Fruit fly (Drosophila melanogaster) whole organism, prepupa: ENCODE results near the gene CG15130.

Experiments used
- Blimp-1 ChIP-seq: fragments of 200-800 bp; sonication (Bioruptor generic); optimal IDR thresholded peaks from 3 replicates; lab custom pipeline; 2017; ENCODE audit warnings: missing biosample characterization, missing genetic modification characterization, mild to moderate bottlenecking, moderate library complexity, missing genetic modification reagents
- CG10631 ChIP-seq: fragments of 200-800 bp; sonication (Bioruptor generic); optimal IDR thresholded peaks from 2 replicates; lab custom pipeline; 2016; ENCODE audit warnings: missing biosample characterization, missing genetic modification characterization
- CG10669 ChIP-seq: fragments of 200-800 bp; sonication (Bioruptor generic); optimal IDR thresholded peaks from 3 replicates; lab custom pipeline; 2018; ENCODE audit warnings: missing biosample characterization, mild to moderate bottlenecking, missing genetic modification characterization, moderate library complexity
- CG11294 ChIP-seq: fragments of 200-800 bp; sonication (Bioruptor generic); IDR thresholded peaks from 2 replicates; pipeline ENCODE4 v1.3.6; 2022; ENCODE audit warnings: missing biosample characterization, missing genetic modification characterization
- CG11762 ChIP-seq: fragments of 200-800 bp; sonication (Bioruptor generic); optimal IDR thresholded peaks from 3 replicates; lab custom pipeline; 2016; ENCODE audit warnings: missing biosample characterization, missing genetic modification characterization; ENCODE audit not compliant: insufficient read depth
- CG11902 ChIP-seq: fragments of 200-800 bp; sonication (Bioruptor generic); optimal IDR thresholded peaks from 3 replicates; lab custom pipeline; 2016; ENCODE audit warnings: missing biosample characterization, missing genetic modification characterization
- CG1621 ChIP-seq: fragments of 200-800 bp; sonication (Bioruptor generic); optimal IDR thresholded peaks from 3 replicates; lab custom pipeline; 2018; ENCODE audit warnings: missing biosample characterization, mild to moderate bottlenecking, missing genetic modification characterization
- CG16779 ChIP-seq: fragments of 200-800 bp; sonication (Bioruptor generic); optimal IDR thresholded peaks from 3 replicates; lab custom pipeline; 2017; ENCODE audit warnings: missing biosample characterization, mild to moderate bottlenecking, missing genetic modification characterization
- CG3032 ChIP-seq: fragments of 200-800 bp; optimal IDR thresholded peaks from 2 replicates; lab custom pipeline; 2019; ENCODE audit warnings: missing biosample characterization, mild to moderate bottlenecking, missing genetic modification characterization, moderate library complexity
- CG31627 ChIP-seq: fragments of 200-800 bp; sonication (Bioruptor generic); optimal IDR thresholded peaks from 3 replicates; lab custom pipeline; 2016; ENCODE audit warnings: missing biosample characterization, missing genetic modification characterization
- CG32006 ChIP-seq: fragments of 200-800 bp; sonication (Bioruptor generic); optimal IDR thresholded peaks from 3 replicates; lab custom pipeline; 2017; ENCODE audit warnings: missing biosample characterization, mild to moderate bottlenecking, missing genetic modification characterization
- CG34406 ChIP-seq: fragments of 200-800 bp; sonication (Bioruptor generic); optimal IDR thresholded peaks from 3 replicates; lab custom pipeline; 2016; ENCODE audit warnings: missing biosample characterization, missing genetic modification characterization
- CG3919 ChIP-seq: fragments of 200-800 bp; sonication (Bioruptor generic); optimal IDR thresholded peaks from 3 replicates; lab custom pipeline; 2016; ENCODE audit warnings: missing biosample characterization, missing genetic modification characterization
- CG4318 ChIP-seq: fragments of 200-800 bp; sonication (Bioruptor generic); optimal IDR thresholded peaks from 3 replicates; lab custom pipeline; 2017; ENCODE audit warnings: missing biosample characterization, mild to moderate bottlenecking, missing genetic modification characterization
- CG6163 ChIP-seq: fragments of 200-800 bp; sonication (Bioruptor generic); IDR thresholded peaks from 3 replicates; pipeline ENCODE4 v1.3.6; 2022; ENCODE audit warnings: missing biosample characterization, missing genetic modification characterization
- CG6276 ChIP-seq: fragments of 200-800 bp; sonication (Bioruptor generic); optimal IDR thresholded peaks from 2 replicates; lab custom pipeline; 2017; ENCODE audit warnings: missing biosample characterization, mild to moderate bottlenecking, missing genetic modification characterization
- CG6792 ChIP-seq: fragments of 200-800 bp; sonication (Bioruptor generic); optimal IDR thresholded peaks from 3 replicates; lab custom pipeline; 2016; ENCODE audit warnings: missing biosample characterization, missing genetic modification characterization
- CG6808 ChIP-seq: fragments of 200-800 bp; sonication (Bioruptor generic); optimal IDR thresholded peaks from 3 replicates; lab custom pipeline; 2017; ENCODE audit warnings: missing biosample characterization, missing genetic modification characterization, mild to moderate bottlenecking, moderate library complexity, missing genetic modification reagents
- CG6854 ChIP-seq: fragments of 200-800 bp; sonication (Bioruptor generic); optimal IDR thresholded peaks from 2 replicates; lab custom pipeline; 2017; ENCODE audit warnings: missing biosample characterization, mild to moderate bottlenecking, missing genetic modification characterization
- CG7368 ChIP-seq: fragments of 200-800 bp; sonication (Bioruptor generic); optimal IDR thresholded peaks from 3 replicates; lab custom pipeline; 2016; ENCODE audit warnings: missing biosample characterization, missing genetic modification characterization
- CG8119 ChIP-seq: fragments of 200-800 bp; sonication (Bioruptor generic); IDR thresholded peaks from 3 replicates; pipeline ENCODE4 v1.3.6; 2022; ENCODE audit warnings: missing biosample characterization, missing genetic modification characterization
- CG8319 ChIP-seq: fragments of 200-800 bp; sonication (Bioruptor generic); optimal IDR thresholded peaks from 3 replicates; lab custom pipeline; 2016; ENCODE audit warnings: missing biosample characterization, missing genetic modification characterization
- Eip75B ChIP-seq: fragments of 200-800 bp; sonication (Bioruptor generic); optimal IDR thresholded peaks from 3 replicates; lab custom pipeline; 2016; ENCODE audit warnings: missing biosample characterization, missing genetic modification characterization
- Eip78C ChIP-seq: fragments of 200-800 bp; sonication (Bioruptor generic); peaks from one replicate; lab custom pipeline; 2016; ENCODE audit warnings: missing biosample characterization, missing genetic modification characterization
- Eip93F ChIP-seq: fragments of 200-800 bp; sonication (Bioruptor generic); optimal IDR thresholded peaks from 2 replicates; lab custom pipeline; 2016; ENCODE audit warnings: missing biosample characterization, mild to moderate bottlenecking, missing genetic modification characterization
- Ets21C ChIP-seq: fragments of 200-800 bp; sonication (Bioruptor generic); optimal IDR thresholded peaks from 3 replicates; lab custom pipeline; 2016; ENCODE audit warnings: missing biosample characterization, missing genetic modification characterization
- Ets96B ChIP-seq: fragments of 200-800 bp; optimal IDR thresholded peaks from 2 replicates; lab custom pipeline; 2019; ENCODE audit warnings: missing biosample characterization, mild to moderate bottlenecking, missing genetic modification characterization, moderate library complexity
- Hr38 ChIP-seq: sonication (Bioruptor generic); optimal IDR thresholded peaks from 2 replicates; lab custom pipeline; 2016; ENCODE audit warnings: missing biosample characterization, missing genetic modification characterization
- Hr39 ChIP-seq: fragments of 200-800 bp; sonication (Bioruptor generic); optimal IDR thresholded peaks from 2 replicates; lab custom pipeline; 2016; ENCODE audit warnings: missing biosample characterization, missing genetic modification characterization
- Hr4 ChIP-seq: fragments of 200-800 bp; sonication (Bioruptor generic); optimal IDR thresholded peaks from 3 replicates; lab custom pipeline; 2016; ENCODE audit warnings: missing biosample characterization, missing genetic modification characterization
- Lpt ChIP-seq: fragments of 200-800 bp; sonication (Bioruptor generic); optimal IDR thresholded peaks from 3 replicates; lab custom pipeline; 2016; ENCODE audit warnings: missing biosample characterization, missing genetic modification characterization
- OdsH ChIP-seq: fragments of 200-800 bp; sonication (Bioruptor generic); optimal IDR thresholded peaks from 3 replicates; lab custom pipeline; 2016; ENCODE audit warnings: missing biosample characterization, missing genetic modification characterization
- Smox ChIP-seq: fragments of 200-800 bp; sonication (Bioruptor generic); optimal IDR thresholded peaks from 3 replicates; lab custom pipeline; 2016; ENCODE audit warnings: missing biosample characterization, missing genetic modification characterization
- Sox102F ChIP-seq: fragments of 200-800 bp; sonication (Bioruptor generic); optimal IDR thresholded peaks from 2 replicates; lab custom pipeline; 2016; ENCODE audit warnings: missing biosample characterization, mild to moderate bottlenecking, missing genetic modification characterization
- Sox14 ChIP-seq: fragments of 200-800 bp; sonication (Bioruptor generic); optimal IDR thresholded peaks from 3 replicates; lab custom pipeline; 2016; ENCODE audit warnings: missing biosample characterization, missing genetic modification characterization
- Sox15 ChIP-seq: fragments of 200-800 bp; sonication (Bioruptor generic); optimal IDR thresholded peaks from 3 replicates; lab custom pipeline; 2016; ENCODE audit warnings: missing biosample characterization, missing genetic modification characterization
- cyc ChIP-seq: fragments of 200-800 bp; sonication (Bioruptor generic); optimal IDR thresholded peaks from 3 replicates; lab custom pipeline; 2016; ENCODE audit warnings: missing biosample characterization, missing genetic modification characterization
- dac ChIP-seq: fragments of 200-800 bp; sonication (Bioruptor generic); optimal IDR thresholded peaks from 2 replicates; lab custom pipeline; 2017; ENCODE audit warnings: missing biosample characterization, mild to moderate bottlenecking, missing genetic modification characterization
- dsx ChIP-seq: fragments of 200-800 bp; optimal IDR thresholded peaks from 3 replicates; lab custom pipeline; 2019; ENCODE audit warnings: missing biosample characterization, mild to moderate bottlenecking, missing genetic modification characterization, moderate library complexity; ENCODE audit not compliant: poor library complexity, severe bottlenecking
- eg ChIP-seq: fragments of 200-800 bp; sonication (Bioruptor generic); IDR thresholded peaks from 3 replicates; pipeline ENCODE4 v1.3.6; 2022; ENCODE audit warnings: missing biosample characterization, missing genetic modification characterization
- esn ChIP-seq: fragments of 200-800 bp; sonication (Bioruptor generic); optimal IDR thresholded peaks from 2 replicates; lab custom pipeline; 2016; ENCODE audit warnings: missing biosample characterization, mild to moderate bottlenecking, missing genetic modification characterization, moderate library complexity
- fd85E ChIP-seq: fragments of 200-800 bp; sonication (Bioruptor generic); optimal IDR thresholded peaks from 3 replicates; lab custom pipeline; 2016; ENCODE audit warnings: missing biosample characterization, missing genetic modification characterization
- fkh ChIP-seq: fragments of 200-800 bp; sonication (Bioruptor generic); optimal IDR thresholded peaks from 3 replicates; lab custom pipeline; 2017; ENCODE audit warnings: missing biosample characterization, mild to moderate bottlenecking, missing genetic modification characterization, moderate library complexity
- lz ChIP-seq: fragments of 200-800 bp; sonication (Bioruptor generic); optimal IDR thresholded peaks from 3 replicates; lab custom pipeline; 2016; ENCODE audit warnings: missing biosample characterization, missing genetic modification characterization
- net ChIP-seq: fragments of 200-800 bp; sonication (Bioruptor generic); optimal IDR thresholded peaks from 3 replicates; lab custom pipeline; 2016; ENCODE audit warnings: missing biosample characterization, missing genetic modification characterization
- pdm3 ChIP-seq: fragments of 200-800 bp; sonication (Bioruptor generic); optimal IDR thresholded peaks from 3 replicates; lab custom pipeline; 2016; ENCODE audit warnings: missing biosample characterization, missing genetic modification characterization
- spab ChIP-seq: fragments of 200-800 bp; sonication (Bioruptor generic); optimal IDR thresholded peaks from 2 replicates; lab custom pipeline; 2017; ENCODE audit warnings: missing biosample characterization, mild to moderate bottlenecking, missing genetic modification characterization, missing genetic modification reagents
- ss ChIP-seq, 2 experiments: fragments of 200-800 bp; sonication (Bioruptor generic); optimal IDR thresholded peaks; 2 replicates in 1 of 2; 3 replicates in 1 of 2; lab custom pipeline; 2017 to 2018; ENCODE audit warnings: mild to moderate bottlenecking in 2 of 2, missing biosample characterization in 2 of 2, missing genetic modification characterization in 2 of 2, moderate library complexity in 1 of 2
- svp ChIP-seq: fragments of 200-800 bp; sonication (Bioruptor generic); peaks from one replicate; lab custom pipeline; 2016; ENCODE audit warnings: missing biosample characterization, missing genetic modification characterization
- topi ChIP-seq: fragments of 200-800 bp; sonication (Bioruptor generic); optimal IDR thresholded peaks from 3 replicates; lab custom pipeline; 2016; ENCODE audit warnings: missing biosample characterization, missing genetic modification characterization
- vri ChIP-seq: fragments of 200-800 bp; sonication (Bioruptor generic); optimal IDR thresholded peaks from 3 replicates; lab custom pipeline; 2016; ENCODE audit warnings: missing biosample characterization, mild to moderate bottlenecking, missing genetic modification characterization

The CG15130 gene

DNA sequence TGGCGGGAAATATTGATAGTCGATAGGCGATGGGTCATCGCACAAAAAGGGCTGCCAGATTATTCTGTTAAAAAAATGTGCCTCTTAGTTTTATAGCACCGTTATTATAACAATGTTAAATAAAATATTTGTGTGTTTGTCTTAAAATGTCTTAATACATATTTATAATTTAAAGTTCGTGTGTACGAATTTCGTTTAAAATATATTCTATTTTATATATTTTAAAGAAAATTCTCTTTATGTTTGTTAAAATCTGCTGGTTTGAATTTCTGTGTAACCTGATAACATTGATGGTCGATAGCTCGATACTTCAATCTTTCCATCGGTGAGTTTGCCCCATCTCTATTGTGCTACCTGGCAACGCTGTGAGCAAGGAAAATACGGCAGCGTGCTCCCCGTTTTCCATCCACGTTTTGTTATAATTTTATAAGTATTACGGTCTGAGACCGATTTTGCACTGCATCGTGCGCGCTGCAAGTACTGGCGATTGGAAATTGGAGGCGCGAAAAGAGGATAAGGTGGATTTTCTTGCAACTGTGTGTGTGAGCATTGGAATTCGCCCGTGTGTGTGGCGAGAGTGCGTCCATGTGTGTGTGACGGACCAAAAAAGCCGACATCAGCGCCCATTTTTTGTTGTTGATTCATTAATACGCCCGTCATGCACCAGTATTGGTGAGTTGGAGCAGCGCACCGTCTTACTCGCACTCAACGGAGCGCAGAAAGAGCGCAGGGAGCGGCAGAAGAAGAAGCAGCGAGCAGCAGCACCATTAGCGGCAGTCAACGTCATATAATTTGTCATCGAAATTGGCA, 7.5 kb downstream of the CG15130 start, which contains the start of the genes CG10949 and Arpc2:
Gene CG10949 (minus strand): TSS at position 165 of the 810 bp plus-strand sequence.
Gene Arpc2 (plus strand): TSS at position 304 of the 810 bp plus-strand sequence.
- no peak for TF ChIP-seq CG11902 (GFP tag; lab: Kevin White, UChicago)
- TF ChIP-seq CG6792: peak; percentile 25
- TF ChIP-seq CG8119 (GFP tag; lab: Robert Waterston, UW): 0 out of 3 replicates have a peak, but pooled peaks have one; percentile 35
- no peak for TF ChIP-seq CG6276 (GFP tag; lab: Kevin White, UChicago)
- no peak for TF ChIP-seq Ets21C (GFP tag; lab: Kevin White, UChicago)
- TF ChIP-seq Eip93F (GFP tag; lab: Kevin White, UChicago): no peak
- peak; percentile 11 for TF ChIP-seq CG10669 (GFP tag; lab: Kevin White, UChicago)
- peak; percentile 33 for TF ChIP-seq net
- TF ChIP-seq Blimp-1 (GFP tag; lab: Kevin White, UChicago): no peak
- peak; percentile 67 for TF ChIP-seq CG3032 (tag; lab: Kevin White, UChicago)
- peak; percentile 74 for TF ChIP-seq CG10631 (GFP tag; lab: Kevin White, UChicago)
- no peak for TF ChIP-seq dac
- no peak for TF ChIP-seq Sox102F (GFP tag; lab: Kevin White, UChicago)
- TF ChIP-seq CG11294 (GFP tag; lab: Robert Waterston, UW): peak; percentile 55; the same call in 1 of the 2 replicates
- no peak for TF ChIP-seq CG3919 (GFP tag; lab: Kevin White, UChicago)
- TF ChIP-seq CG7368: no peak
- TF ChIP-seq CG6163: no peak
- TF ChIP-seq CG6854 (GFP tag; lab: Kevin White, UChicago): no peak
- TF ChIP-seq CG4318 (GFP tag; lab: Kevin White, UChicago): peak; percentile 34
- peak; percentile 5 for TF ChIP-seq CG31627 (GFP tag; lab: Kevin White, UChicago)
- peak; percentile 49 for TF ChIP-seq fkh (GFP tag; lab: Kevin White, UChicago)
- TF ChIP-seq CG8319 (GFP tag; lab: Kevin White, UChicago): no peak
- no peak for TF ChIP-seq fd85E (GFP tag; lab: Kevin White, UChicago)
- TF ChIP-seq eg (GFP tag; lab: Robert Waterston, UW): peak; percentile 58
- TF ChIP-seq esn (GFP tag; lab: Kevin White, UChicago): peak; percentile 33
- peak; percentile 43 for TF ChIP-seq Ets96B (tag; lab: Kevin White, UChicago)
- TF ChIP-seq Hr4 (GFP tag; lab: Kevin White, UChicago): peak; percentile 8
- peak; percentile 20 for TF ChIP-seq Smox
- no peak for TF ChIP-seq Sox15 (GFP tag; lab: Kevin White, UChicago)
- no peak for TF ChIP-seq Eip75B
- no peak for TF ChIP-seq CG6808
- TF ChIP-seq svp: no peak
- TF ChIP-seq Hr39 (GFP tag; lab: Kevin White, UChicago): no peak
- no peak for TF ChIP-seq ss (GFP tag; optimal IDR thresholded peaks at IDR 0.05; lab: Kevin White, UChicago)
- TF ChIP-seq pdm3 (GFP tag; lab: Kevin White, UChicago): peak; percentile 23
- TF ChIP-seq lz (GFP tag; lab: Kevin White, UChicago): peak; percentile 29
- no peak for TF ChIP-seq vri (GFP tag; lab: Kevin White, UChicago)
- no peak for TF ChIP-seq topi
- no peak for TF ChIP-seq Sox14 (GFP tag; lab: Kevin White, UChicago)
- no peak for TF ChIP-seq CG16779 (tag; lab: Kevin White, UChicago)
- no peak for TF ChIP-seq spab (GFP tag; lab: Kevin White, UChicago)
- no peak for TF ChIP-seq Hr38 (GFP tag; lab: Kevin White, UChicago)
- peak; percentile 71 for TF ChIP-seq CG32006 (GFP tag; lab: Kevin White, UChicago)
- no peak for TF ChIP-seq cyc (GFP tag; lab: Kevin White, UChicago)
- TF ChIP-seq Eip78C (GFP tag; lab: Kevin White, UChicago): peak; percentile 32
- TF ChIP-seq CG34406 (GFP tag; lab: Kevin White, UChicago): peak; percentile 18
- peak; percentile 54 for TF ChIP-seq OdsH
- no peak for TF ChIP-seq CG11762 (GFP tag; lab: Kevin White, UChicago)
- no peak for TF ChIP-seq CG1621 (tag; lab: Kevin White, UChicago)
- no peak for TF ChIP-seq dsx (GFP tag; lab: Kevin White, UChicago)
- peak; percentile 5 for TF ChIP-seq Lpt (GFP tag; lab: Kevin White, UChicago)
